Worm (Caenorhabditis elegans) whole organism, young adult: Measurements from ENCODE around the gene flwr-1.

Experiments used
- F33H1.4 ChIP-seq: fragments of 200-800 bp; sonication (Bioruptor generic); IDR thresholded peaks from 2 replicates; pipeline ENCODE4 v1.3.6; 2022; ENCODE audit warnings: missing genetic modification reagents, missing genetic modification characterization, missing compliant biosample characterization
- F49E8.2 ChIP-seq: sonication (generic microtip); optimal IDR thresholded peaks from 3 replicates; lab custom pipeline; 2017; ENCODE audit warnings: missing genetic modification characterization, mild to moderate bottlenecking, missing compliant biosample characterization, antibody characterized with exemption, moderate library complexity; ENCODE audit not compliant: insufficient read depth
- F55B11.4 ChIP-seq: sonication (generic microtip); optimal IDR thresholded peaks from 2 replicates; lab custom pipeline; 2016; ENCODE audit warnings: missing compliant biosample characterization, missing genetic modification characterization, borderline replicate concordance; ENCODE audit not compliant: insufficient read depth
- efl-1 ChIP-seq: fragments of 150-350 bp; optimal IDR thresholded peaks from 2 replicates; lab custom pipeline; 2014; ENCODE audit warnings: missing biosample characterization, missing genetic modification reagents, missing genetic modification characterization
- lir-1 ChIP-seq: fragments of 200-800 bp; sonication (Bioruptor generic); conservative IDR thresholded peaks from 2 replicates; pipeline ENCODE4 v1.3.6; 2022; ENCODE audit warnings: missing genetic modification reagents, missing genetic modification characterization, missing compliant biosample characterization
- madf-6 ChIP-seq: fragments of 200-800 bp; sonication (Bioruptor generic); IDR thresholded peaks from 2 replicates; pipeline ENCODE4 v1.3.6; 2022; ENCODE audit warnings: missing genetic modification reagents, missing genetic modification characterization, missing compliant biosample characterization
- nhr-120 ChIP-seq: fragments of 200-800 bp; sonication (Bioruptor generic); IDR thresholded peaks from 2 replicates; pipeline ENCODE4 v1.3.6; 2022; ENCODE audit warnings: missing genetic modification characterization, missing compliant biosample characterization
- repo-1 ChIP-seq: sonication (generic microtip); optimal IDR thresholded peaks from 2 replicates; lab custom pipeline; 2017; ENCODE audit warnings: mild to moderate bottlenecking, missing genetic modification characterization, missing compliant biosample characterization
- tbp1 ChIP-seq: fragments of 200-800 bp; sonication (Bioruptor generic); optimal IDR thresholded peaks from 2 replicates; lab custom pipeline; 2018; ENCODE audit warnings: mild to moderate bottlenecking, missing genetic modification characterization, missing compliant biosample characterization
- zfh-2 ChIP-seq: fragments of 200-800 bp; sonication (Bioruptor generic); conservative IDR thresholded peaks from 2 replicates; pipeline ENCODE4 v1.3.6; 2022; ENCODE audit warnings: missing genetic modification reagents, missing genetic modification characterization, missing compliant biosample characterization
- ztf-28 ChIP-seq: fragments of 200-800 bp; sonication (Bioruptor generic); IDR thresholded peaks from 2 replicates; pipeline ENCODE4 v1.3.6; 2022; ENCODE audit warnings: missing genetic modification reagents, missing genetic modification characterization, missing compliant biosample characterization

DNA sequence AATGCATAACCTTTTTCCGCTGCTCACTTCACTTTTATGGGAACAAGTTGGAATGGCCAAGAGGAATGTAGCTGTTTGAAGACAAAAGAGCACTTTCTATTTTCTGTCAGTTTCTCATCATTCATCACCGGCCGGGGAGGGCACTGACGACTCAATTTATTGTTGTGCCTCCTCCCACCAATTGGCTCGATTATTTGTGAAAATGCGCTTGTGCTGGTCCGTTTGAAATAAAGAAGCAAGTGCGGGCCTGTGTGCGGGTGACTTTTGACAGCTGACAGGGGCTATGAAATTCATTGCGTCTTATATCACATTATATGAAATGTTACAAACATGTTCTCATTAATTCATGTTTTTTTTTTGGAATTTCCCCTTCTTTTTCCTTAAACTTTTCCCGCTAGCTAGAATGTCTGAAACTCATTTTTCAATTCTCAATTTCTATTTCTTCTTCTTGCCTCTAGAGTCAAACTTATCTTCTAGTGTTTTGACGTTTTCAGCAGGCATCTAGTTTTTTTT, 43.9 kb upstream of the flwr-1 start:
- TF ChIP-seq tbp1 (no peak), F55B11.4 (tag; lab: Kevin White, UChicago) (no peak), efl-1 (GFP tag; lab: Kevin White, UChicago) (no peak), F33H1.4 (no peak), lir-1 (GFP tag; lab: Robert Waterston, UW) (no peak), ztf-28 (no peak), F49E8.2 (tag; lab: Kevin White, UChicago) (no peak), repo-1 (tag; lab: Kevin White, UChicago) (no peak), madf-6 (GFP tag; lab: Robert Waterston, UW) (no peak), nhr-120 (GFP tag; lab: Robert Waterston, UW) (no peak), zfh-2 (GFP tag; lab: Robert Waterston, UW) (no peak)
